Fruit fly (Drosophila melanogaster): ENCODE results near the gene CG3386.
A peak's percentile ranks its signal among the peaks of the same experiment; 100 is the strongest.

CG3386 gene

dm6 chr3L:648155-649024, 33.9 kb downstream of the CG3386 start, which contains the start of gene Gale (continued):
- TF ChIP-seq h (optimal IDR thresholded peaks at IDR 0.05) (no peak), CG9727 (GFP tag; optimal IDR thresholded peaks at IDR 0.05) (peak; percentile 65), CG15601 (tag; optimal IDR thresholded peaks at IDR 0.05) (no peak), ato (GFP tag; IDR thresholded peaks at IDR 0.05; ENCODE audit: partially characterized antibody) (peak; percentile 69), CG30020 (tag; optimal IDR thresholded peaks at IDR 0.05) (no peak), YL-1 (GFP tag; optimal IDR thresholded peaks at IDR 0.05) (no peak), CG18619 (GFP tag; optimal IDR thresholded peaks at IDR 0.05) (no peak), CG12155 (GFP tag; optimal IDR thresholded peaks at IDR 0.05) (no peak), CG31224 (GFP tag; IDR thresholded peaks at IDR 0.05) (no peak), CG12942 (GFP tag; optimal IDR thresholded peaks at IDR 0.05) (no peak), mirr (GFP tag; optimal IDR thresholded peaks at IDR 0.05) (peak; percentile 11), crc (GFP tag; optimal IDR thresholded peaks at IDR 0.05) (no peak), Max (GFP tag; optimal IDR thresholded peaks at IDR 0.05) (no peak), sima (GFP tag; optimal IDR thresholded peaks at IDR 0.05) (no peak), her (GFP tag; optimal IDR thresholded peaks at IDR 0.05) (no peak), pita (GFP tag; optimal IDR thresholded peaks at IDR 0.05) (no peak), CG11456 (GFP tag; IDR thresholded peaks at IDR 0.05) (no peak), Dad (GFP tag; optimal IDR thresholded peaks at IDR 0.05) (peak; percentile 30), knrl (GFP tag; IDR thresholded peaks at IDR 0.05; ENCODE audit: partially characterized antibody) (peak; percentile 71), schlank (tag; optimal IDR thresholded peaks at IDR 0.05) (no peak), CG12744 (GFP tag; optimal IDR thresholded peaks at IDR 0.05) (no peak), esg (GFP tag; conservative IDR thresholded peaks at IDR 0.05) (no peak), sqz (GFP tag; optimal IDR thresholded peaks at IDR 0.05) (no peak), CoRest (tag; optimal IDR thresholded peaks at IDR 0.05) (no peak), grn (GFP tag; optimal IDR thresholded peaks at IDR 0.05) (peak; percentile 79), CG5953 (GFP tag; IDR thresholded peaks at IDR 0.05) (no peak), CG7987 (GFP tag; optimal IDR thresholded peaks at IDR 0.05) (no peak), CG7271 (tag; optimal IDR thresholded peaks at IDR 0.05) (no peak), gt (GFP tag; IDR thresholded peaks at IDR 0.05) (no peak), chif (GFP tag; optimal IDR thresholded peaks at IDR 0.05) (no peak), usp (GFP tag; optimal IDR thresholded peaks at IDR 0.05) (no peak), CG10959 (GFP tag; IDR thresholded peaks at IDR 0.05) (no peak), eyg (GFP tag; optimal IDR thresholded peaks at IDR 0.05) (no peak), MBD-R2 (GFP tag; IDR thresholded peaks at IDR 0.05) (peak; percentile 61), C15 (GFP tag; IDR thresholded peaks at IDR 0.05) (no peak), Xrp1 (GFP tag; IDR thresholded peaks at IDR 0.05) (no peak), caup (GFP tag; optimal IDR thresholded peaks at IDR 0.05; ENCODE audit: severe bottlenecking) (peak; percentile 5), CG9817 (tag; optimal IDR thresholded peaks at IDR 0.05) (no peak), CG4854 (GFP tag; optimal IDR thresholded peaks at IDR 0.05) (no peak), CG12071 (GFP tag; optimal IDR thresholded peaks at IDR 0.05) (no peak), CG11504 (tag; optimal IDR thresholded peaks at IDR 0.05) (peak; percentile 2), ranshi (GFP tag; IDR thresholded peaks at IDR 0.05) (0 out of 2 replicates have a peak, but pooled peaks have one; percentile 13), CG30431 (GFP tag; optimal IDR thresholded peaks at IDR 0.05) (no peak), CG6272 (GFP tag; IDR thresholded peaks at IDR 0.05) (no peak), sisA (GFP tag; IDR thresholded peaks at IDR 0.05) (no peak; the same call in 1 of the 2 replicates), pum (GFP tag; optimal IDR thresholded peaks at IDR 0.05) (no peak), unc-4 (GFP tag; IDR thresholded peaks at IDR 0.05; ENCODE audit: partially characterized antibody) (peak; percentile 66), CG10543 (GFP tag; optimal IDR thresholded peaks at IDR 0.05) (peak; percentile 63), Lpt (GFP tag; optimal IDR thresholded peaks at IDR 0.05) (no peak), nmo (GFP tag; optimal IDR thresholded peaks at IDR 0.05) (no peak)
